Fruit fly (Drosophila melanogaster): Measurements from ENCODE around the gene fd96Cb.

DNA sequence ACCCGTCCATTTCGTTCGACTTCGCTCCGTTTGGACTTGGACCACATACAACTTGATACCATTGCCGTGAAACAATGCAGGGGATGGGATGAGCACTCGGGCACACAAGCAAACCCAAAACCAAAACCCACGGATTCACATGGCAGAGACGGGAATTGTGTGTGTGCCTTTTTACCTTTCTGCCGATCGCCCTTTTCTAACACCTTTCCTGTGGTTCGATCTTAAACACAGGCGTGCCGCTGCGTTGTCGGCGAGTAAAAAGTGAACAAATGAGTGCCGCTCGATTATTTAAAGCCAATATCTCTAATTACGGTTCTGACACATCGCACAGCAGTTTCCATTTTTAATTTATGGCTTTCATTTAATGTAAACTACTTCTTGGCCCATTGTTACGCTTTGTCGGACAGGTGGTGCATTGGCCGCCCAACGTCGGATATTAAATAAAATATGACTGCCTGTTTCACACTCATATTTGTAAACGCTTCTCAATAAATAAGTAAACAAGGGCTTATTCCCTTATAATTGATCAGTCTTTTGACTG, 17.5 kb upstream of the fd96Cb start:
- TF ChIP-seq psq (optimal IDR thresholded peaks at IDR 0.05) (no peak), h (optimal IDR thresholded peaks at IDR 0.05) (no peak), ttk (optimal IDR thresholded peaks at IDR 0.05) (no peak), Myc (optimal IDR thresholded peaks at IDR 0.05) (no peak), insv (optimal IDR thresholded peaks at IDR 0.05) (no peak), Sin3A (optimal IDR thresholded peaks at IDR 0.05) (no peak)

Data from Kc167 (cell line).